In the genomic region with DNA sequence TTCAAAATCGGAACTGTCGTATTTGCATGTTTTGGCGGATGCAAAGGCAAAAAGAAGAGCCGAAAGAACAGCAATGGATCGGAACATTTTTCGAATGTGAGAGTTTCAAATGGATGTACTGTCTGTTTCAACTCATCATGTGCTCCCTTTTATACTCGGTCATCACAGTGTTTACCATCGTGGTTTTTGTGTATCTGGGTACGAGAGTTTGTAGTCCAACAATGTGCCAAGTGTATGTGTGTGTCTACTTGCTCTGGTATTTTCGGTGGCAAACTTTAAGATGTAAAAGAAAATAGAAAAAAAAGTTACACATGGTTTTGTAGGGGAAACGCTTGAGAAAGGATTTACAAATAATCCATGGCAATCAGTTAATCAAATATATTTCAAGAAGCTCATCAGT, we compare ENCODE assay signal across 4 worm cellular contexts.
A peak's percentile ranks its signal among the peaks of the same experiment; 100 is the strongest.
TF ChIP-seq lines count a peak whose summit lies in the region.

TSS of gene Y73F4A.2 (minus strand) at position 124 of the 400 bp plus-strand sequence.

TF ChIP-seq in whole organism, L1 larva, 84 proteins besides CTCF, POLR2A, EP300 and RAD21:
- TF ChIP-seq ceh-90 (tag; optimal IDR thresholded peaks at IDR 0.05; lab: Kevin White, UChicago) (no peak), lin-14 (GFP tag; optimal IDR thresholded peaks at IDR 0.05; lab: Kevin White, UChicago) (peak; percentile 4), nhr-20 (tag; optimal IDR thresholded peaks at IDR 0.05; lab: Kevin White, UChicago) (peak; percentile 12), snpc-4 (tag; optimal IDR thresholded peaks at IDR 0.05; lab: Kevin White, UChicago) (no peak), mef-2 (tag; optimal IDR thresholded peaks at IDR 0.05; lab: Kevin White, UChicago) (no peak), nhr-85 (tag; lab: Kevin White, UChicago) (no peak), nhr-77 (tag; optimal IDR thresholded peaks at IDR 0.05; lab: Kevin White, UChicago) (peak; percentile 70), mdl-1 (tag; optimal IDR thresholded peaks at IDR 0.05; lab: Kevin White, UChicago) (peak in 1 of 2 experiments; percentile 30), dsc-1 (tag; optimal IDR thresholded peaks at IDR 0.05; lab: Kevin White, UChicago) (no peak), unc-98 (GFP tag; IDR thresholded peaks at IDR 0.05; lab: Robert Waterston, UW) (no peak), efl-1 (optimal IDR thresholded peaks at IDR 0.05; lab: Kevin White, UChicago) (no peak), efl-1 (GFP tag; optimal IDR thresholded peaks at IDR 0.05 in 1 of 2; lab: Kevin White, UChicago) (peak in 1 of 2 experiments; percentile 3)
TF ChIP-seq in whole organism, L1 larva: peak in this region for 5.

TF ChIP-seq in whole organism, L2 larva, 48 proteins besides CTCF, POLR2A, EP300 and RAD21:
- no peak for TF ChIP-seq elt-1 (tag; optimal IDR thresholded peaks at IDR 0.05; lab: Kevin White, UChicago)
- no peak for TF ChIP-seq nhr-23 (tag; optimal IDR thresholded peaks at IDR 0.05; lab: Kevin White, UChicago)
- TF ChIP-seq fos-1 (tag; optimal IDR thresholded peaks at IDR 0.05; lab: Kevin White, UChicago): no peak
- no peak for TF ChIP-seq alr-1 (tag; optimal IDR thresholded peaks at IDR 0.05; lab: Kevin White, UChicago)
- no peak for TF ChIP-seq sem-4 (tag; optimal IDR thresholded peaks at IDR 0.05; lab: Kevin White, UChicago)
- TF ChIP-seq F13H6.1 (tag; optimal IDR thresholded peaks at IDR 0.05; lab: Kevin White, UChicago): peak; percentile 17
- no peak for TF ChIP-seq ztf-11 (tag; optimal IDR thresholded peaks at IDR 0.05; lab: Kevin White, UChicago)
- no peak for TF ChIP-seq crh-2 (tag; optimal IDR thresholded peaks at IDR 0.05; lab: Kevin White, UChicago)
- TF ChIP-seq mab-5 (tag; optimal IDR thresholded peaks at IDR 0.05; lab: Kevin White, UChicago): no peak
- peak; percentile 23 for TF ChIP-seq nhr-129 (tag; optimal IDR thresholded peaks at IDR 0.05; lab: Kevin White, UChicago)
- TF ChIP-seq peb-1 (tag; optimal IDR thresholded peaks at IDR 0.05; lab: Kevin White, UChicago): no peak
- TF ChIP-seq dmd-4 (tag; optimal IDR thresholded peaks at IDR 0.05; lab: Kevin White, UChicago): no peak

TF ChIP-seq in whole organism, L3 larva, 47 proteins besides CTCF, POLR2A, EP300 and RAD21:
- TF ChIP-seq lin-39 (tag; optimal IDR thresholded peaks at IDR 0.05; lab: Kevin White, UChicago) (no peak), pha-4 (tag; optimal IDR thresholded peaks at IDR 0.05; lab: Kevin White, UChicago) (peak; percentile 86), nhr-76 (tag; optimal IDR thresholded peaks at IDR 0.05; lab: Kevin White, UChicago) (no peak), nhr-25 (tag; optimal IDR thresholded peaks at IDR 0.05; lab: Kevin White, UChicago) (no peak)

TF ChIP-seq in whole organism, L4 larva, 104 proteins besides CTCF, POLR2A, EP300 and RAD21:
- peak; percentile 49 for TF ChIP-seq nhr-28 (tag; optimal IDR thresholded peaks at IDR 0.05; lab: Kevin White, UChicago)
- no peak for TF ChIP-seq ZK337.2 (GFP tag; IDR thresholded peaks at IDR 0.05; lab: Robert Waterston, UW)
- TF ChIP-seq nhr-48 (tag; optimal IDR thresholded peaks at IDR 0.05; lab: Kevin White, UChicago): no peak
- TF ChIP-seq unc-39 (tag; optimal IDR thresholded peaks at IDR 0.05; lab: Kevin White, UChicago): no peak

Comparison
In these comparisons a context has a peak if more than half of its experiments do, and no peak if none do; other contexts are left out.
1. Of the 29 proteins assayed by ChIP-seq in both whole organism, L4 larva and whole organism, L1 larva: peak only in whole organism, L4 larva: nhr-28; only in whole organism, L1 larva: nhr-77; in both: none; in neither: 26; mixed calls (peak in some experiments, not most) for 1.